Worm (Caenorhabditis elegans): ENCODE data around the gene K07B1.7.

The K07B1.7 gene

DNA sequence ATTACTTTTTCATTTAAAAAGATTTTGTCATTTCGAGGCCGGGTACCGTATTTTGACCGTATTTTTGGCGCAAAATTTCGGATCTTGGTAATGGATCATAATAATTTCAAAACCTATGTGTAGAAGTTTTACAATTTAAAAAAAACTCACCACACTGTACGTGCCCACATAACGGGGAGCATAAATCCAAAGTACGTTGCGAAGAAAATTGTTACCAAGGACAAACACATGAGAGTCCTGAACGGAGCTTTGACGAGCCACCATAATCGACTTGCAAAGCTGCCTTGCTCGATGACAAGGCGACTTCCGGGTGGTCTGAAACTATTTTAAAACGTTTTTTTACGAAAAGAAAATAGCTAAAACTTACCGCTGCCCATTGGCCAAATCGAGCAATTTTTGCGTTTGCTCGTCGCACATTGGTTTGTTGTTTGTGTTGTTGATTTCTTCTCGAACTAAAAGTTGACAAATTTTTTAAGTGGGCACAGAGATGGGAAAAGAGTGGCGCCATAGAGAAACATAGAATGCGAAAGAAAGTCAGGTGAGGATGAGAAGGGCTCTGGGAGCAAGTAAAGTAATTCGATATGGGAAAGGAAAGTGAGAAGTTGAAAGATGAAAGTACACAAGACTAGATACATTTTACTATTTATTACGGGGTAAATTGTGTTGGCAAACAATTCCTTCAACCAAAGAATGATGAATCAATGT is 14.0 kb downstream of the K07B1.7 start:
- TF ChIP-seq lin-13 (GFP tag; optimal IDR thresholded peaks at IDR 0.05) (no peak), nhr-28 (tag; optimal IDR thresholded peaks at IDR 0.05) (no peak), unc-30 (tag; optimal IDR thresholded peaks at IDR 0.05) (no peak), ceh-90 (tag; optimal IDR thresholded peaks at IDR 0.05) (no peak), nhr-19 (GFP tag; conservative IDR thresholded peaks at IDR 0.05) (no peak), ztf-11 (tag; optimal IDR thresholded peaks at IDR 0.05) (no peak), ceh-63 (GFP tag; optimal IDR thresholded peaks at IDR 0.05) (no peak), nhr-11 (tag; optimal IDR thresholded peaks at IDR 0.05) (no peak), nhr-71 (tag; optimal IDR thresholded peaks at IDR 0.05) (no peak), irx-1 (tag; optimal IDR thresholded peaks at IDR 0.05) (no peak), grh-1 (GFP tag; IDR thresholded peaks at IDR 0.05) (no peak), lsy-2 (tag; optimal IDR thresholded peaks at IDR 0.05) (no peak)

DNA sequence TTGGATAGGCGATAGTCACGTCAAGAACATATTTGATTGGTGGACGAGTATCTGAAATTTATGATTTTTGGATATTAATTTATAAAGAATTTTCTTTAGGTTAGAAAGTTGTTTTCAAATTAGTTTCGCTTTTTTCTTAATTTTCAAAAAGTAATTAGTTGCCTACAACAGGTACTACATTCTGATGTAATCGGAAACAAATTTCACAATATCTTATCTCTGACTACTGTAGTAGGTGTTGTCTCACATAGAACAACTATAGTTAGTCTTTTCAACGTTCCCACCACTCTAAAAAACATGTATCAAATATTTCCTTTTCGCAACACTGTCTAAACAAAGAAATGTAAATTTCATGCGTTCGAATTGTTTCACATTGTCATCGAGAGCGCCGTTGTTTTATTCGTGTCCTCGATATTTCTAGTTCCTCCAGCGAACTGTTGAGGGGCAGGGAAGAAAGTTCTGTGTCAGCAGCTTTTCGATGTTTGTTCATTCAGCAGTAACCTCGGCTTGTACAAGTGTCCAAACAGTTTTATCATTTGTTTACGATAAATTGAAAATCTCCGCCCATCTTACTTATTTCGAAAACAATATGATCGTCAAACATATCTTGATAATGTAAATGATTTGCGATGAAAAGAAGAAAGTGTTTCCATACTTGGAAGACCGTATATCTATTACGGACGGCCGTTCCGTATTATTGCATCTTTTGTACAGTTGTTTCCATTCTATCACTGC is 17.4 kb downstream of the K07B1.7 start:
- TF ChIP-seq blmp-1 (tag; optimal IDR thresholded peaks at IDR 0.05) (peak; percentile 36), elt-2 (tag; optimal IDR thresholded peaks at IDR 0.05) (no peak), efl-1 (optimal IDR thresholded peaks at IDR 0.05) (no peak), efl-1 (GFP tag; optimal IDR thresholded peaks at IDR 0.05 in 1 of 2) (peak in 1 of 2 experiments; percentile 63), fos-1 (tag; optimal IDR thresholded peaks at IDR 0.05) (no peak), ama-1 (optimal IDR thresholded peaks at IDR 0.05) (no peak), lin-13 (GFP tag; optimal IDR thresholded peaks at IDR 0.05) (no peak)

DNA sequence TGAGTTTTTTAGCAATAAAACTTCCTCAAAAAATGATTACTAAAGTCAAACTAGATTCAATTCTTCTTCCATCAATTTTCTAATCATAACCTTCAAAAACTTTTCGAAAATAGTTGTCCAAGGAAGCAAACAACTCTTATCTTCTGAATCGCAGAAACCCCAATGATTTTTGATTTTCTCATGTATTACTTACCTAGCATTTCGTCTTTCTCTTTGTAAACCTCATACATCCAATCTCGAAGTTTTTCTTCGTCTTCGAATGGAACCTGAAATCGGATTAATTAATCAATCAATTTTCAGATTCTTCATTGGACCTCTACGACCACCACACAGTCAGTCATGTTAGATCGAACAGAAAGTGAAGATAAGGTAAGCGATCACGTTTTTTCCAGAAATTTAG is 18.1 kb downstream of the K07B1.7 start, which contains the start of gene K07B1.4:
TSS of gene K07B1.4 (plus strand) at position 301 of the 400 bp plus-strand sequence.
- TF ChIP-seq nhr-20 (tag; optimal IDR thresholded peaks at IDR 0.05) = no peak
- TF ChIP-seq sox-4 (tag; optimal IDR thresholded peaks at IDR 0.05) = no peak
- no peak for TF ChIP-seq egl-13 (tag; optimal IDR thresholded peaks at IDR 0.05)
- TF ChIP-seq efl-3 (GFP tag; optimal IDR thresholded peaks at IDR 0.05) = no peak
- TF ChIP-seq vab-15 (tag; optimal IDR thresholded peaks at IDR 0.05) = no peak
- no peak for TF ChIP-seq mab-9 (GFP tag; IDR thresholded peaks at IDR 0.05)
- TF ChIP-seq fkh-10 (GFP tag; optimal IDR thresholded peaks at IDR 0.05) = no peak
- TF ChIP-seq unc-98 (GFP tag; IDR thresholded peaks at IDR 0.05) = no peak
- TF ChIP-seq tlp-1 (tag; optimal IDR thresholded peaks at IDR 0.05) = no peak
- no peak for TF ChIP-seq nhr-12 (tag; optimal IDR thresholded peaks at IDR 0.05)
- no peak for TF ChIP-seq nhr-84 (tag; optimal IDR thresholded peaks at IDR 0.05)
- no peak for TF ChIP-seq zip-4 (GFP tag; optimal IDR thresholded peaks at IDR 0.05)
- no peak for TF ChIP-seq lsy-2 (tag; optimal IDR thresholded peaks at IDR 0.05)
- TF ChIP-seq lin-13 (GFP tag; optimal IDR thresholded peaks at IDR 0.05) = no peak
- TF ChIP-seq aha-1 (tag; optimal IDR thresholded peaks at IDR 0.05) = no peak
- no peak for TF ChIP-seq rnt-1 (tag; optimal IDR thresholded peaks at IDR 0.05)
- TF ChIP-seq mdl-1 (tag; optimal IDR thresholded peaks at IDR 0.05) = no peak
- no peak for TF ChIP-seq skn-1 (tag; optimal IDR thresholded peaks at IDR 0.05)

DNA sequence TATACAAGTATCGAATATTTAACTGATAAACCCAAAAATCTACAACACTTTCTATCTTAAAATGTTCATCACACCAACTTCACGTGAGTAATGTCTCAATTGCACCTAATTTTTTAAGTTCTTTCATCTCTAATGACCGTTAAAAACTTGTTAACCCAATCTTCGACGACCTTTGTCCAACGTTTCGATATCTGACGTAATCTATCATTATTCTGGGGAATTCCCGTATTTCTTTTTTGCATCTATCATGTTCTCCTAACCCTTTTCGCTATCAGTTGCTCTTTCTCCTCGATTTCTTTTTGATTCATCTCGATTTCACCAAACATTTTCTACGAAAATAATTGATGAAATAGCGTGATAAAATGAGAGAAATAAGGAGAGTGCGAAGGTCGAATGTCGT is 19.1 kb downstream of the K07B1.7 start:
- TF ChIP-seq sup-37 (GFP tag; optimal IDR thresholded peaks at IDR 0.05) = no peak
- TF ChIP-seq blmp-1 (tag; optimal IDR thresholded peaks at IDR 0.05) = peak; percentile 51
- TF ChIP-seq ceh-63 (GFP tag; optimal IDR thresholded peaks at IDR 0.05) = no peak
- peak; percentile 4 for TF ChIP-seq mep-1 (tag; optimal IDR thresholded peaks at IDR 0.05)
- no peak for TF ChIP-seq unc-62 (GFP tag; optimal IDR thresholded peaks at IDR 0.05)
- TF ChIP-seq nhr-76 (tag; optimal IDR thresholded peaks at IDR 0.05) = no peak
- peak; percentile 15 for TF ChIP-seq snu-23 (GFP tag; optimal IDR thresholded peaks at IDR 0.05)
- TF ChIP-seq nhr-85 (tag) = peak; percentile 71
- no peak for TF ChIP-seq efl-3 (GFP tag; optimal IDR thresholded peaks at IDR 0.05)
- peak; percentile 45 for TF ChIP-seq lin-14 (GFP tag; optimal IDR thresholded peaks at IDR 0.05)
- TF ChIP-seq swsn-7 (tag; optimal IDR thresholded peaks at IDR 0.05) = no peak
- peak in 3 of 6 experiments; percentile 16 to 40 (median 23) for TF ChIP-seq elt-3 (tag; optimal IDR thresholded peaks at IDR 0.05)
- TF ChIP-seq nhr-71 (tag; optimal IDR thresholded peaks at IDR 0.05) = peak; percentile 13
- peak; percentile 15 for TF ChIP-seq nhr-20 (tag; optimal IDR thresholded peaks at IDR 0.05)
- peak; percentile 23 for TF ChIP-seq elt-2 (tag; optimal IDR thresholded peaks at IDR 0.05)

Measured in whole organism, L1 larva.